Worm (Caenorhabditis elegans) whole organism, mixed stage, embryonic: ENCODE results near the gene scl-18.

ENCODE experiments used
- ceh-39 ChIP-seq: fragments of 150-350 bp; optimal IDR thresholded peaks from 2 replicates; lab custom pipeline; 2014; ENCODE audit warnings: missing biosample characterization, missing genetic modification characterization
- ceh-43 ChIP-seq: fragments of 200-800 bp; sonication (Bioruptor generic); optimal IDR thresholded peaks from 2 replicates; lab custom pipeline; 2018; ENCODE audit warnings: mild to moderate bottlenecking, missing genetic modification characterization, moderate library complexity, missing compliant biosample characterization
- ceh-83 ChIP-seq: fragments of 200-800 bp; sonication (Bioruptor generic); optimal IDR thresholded peaks from 2 replicates; lab custom pipeline; 2018; ENCODE audit warnings: mild to moderate bottlenecking, missing genetic modification characterization, missing compliant biosample characterization
- elt-1 ChIP-seq: sonication (generic microtip); optimal IDR thresholded peaks from 2 replicates; lab custom pipeline; 2017; ENCODE audit warnings: missing genetic modification characterization, mild to moderate bottlenecking, missing compliant biosample characterization, antibody characterized with exemption, moderate library complexity, borderline replicate concordance; ENCODE audit not compliant: insufficient read depth
- elt-3 ChIP-seq: fragments of 150-350 bp; optimal IDR thresholded peaks from 2 replicates; lab custom pipeline; 2014; ENCODE audit warnings: missing biosample characterization, missing genetic modification characterization
- flh-1 ChIP-seq: fragments of 200-800 bp; sonication (Bioruptor generic); optimal IDR thresholded peaks from 2 replicates; lab custom pipeline; 2018; ENCODE audit warnings: mild to moderate bottlenecking, missing genetic modification characterization, moderate library complexity, missing compliant biosample characterization
- ham-2 ChIP-seq: fragments of 200-800 bp; sonication (Bioruptor generic); optimal IDR thresholded peaks from 2 replicates; lab custom pipeline; 2018; ENCODE audit warnings: mild to moderate bottlenecking, missing genetic modification characterization, missing compliant biosample characterization
- hlh-1 ChIP-seq: fragments of 150-350 bp; optimal IDR thresholded peaks from 2 replicates; lab custom pipeline; 2014; ENCODE audit warnings: missing biosample characterization, missing genetic modification reagents, missing genetic modification characterization
- lsy-2 ChIP-seq: fragments of 150-350 bp; optimal IDR thresholded peaks from 2 replicates; lab custom pipeline; 2014; ENCODE audit warnings: missing biosample characterization, missing genetic modification characterization
- mab-5 ChIP-seq: fragments of 150-350 bp; optimal IDR thresholded peaks from 2 replicates; lab custom pipeline; 2014; ENCODE audit warnings: missing biosample characterization, missing genetic modification characterization
- nhr-12 ChIP-seq: fragments of 150-350 bp; optimal IDR thresholded peaks from 2 replicates; lab custom pipeline; 2014; ENCODE audit warnings: missing biosample characterization, missing genetic modification characterization
- nhr-2 ChIP-seq: fragments of 150-350 bp; optimal IDR thresholded peaks from 2 replicates; lab custom pipeline; 2014; ENCODE audit warnings: missing biosample characterization, missing genetic modification characterization
- nhr-237 ChIP-seq: fragments of 150-350 bp; optimal IDR thresholded peaks from 2 replicates; lab custom pipeline; 2014; ENCODE audit warnings: missing biosample characterization, missing genetic modification characterization
- nhr-28 ChIP-seq: fragments of 150-350 bp; optimal IDR thresholded peaks from 2 replicates; lab custom pipeline; 2014; ENCODE audit warnings: missing biosample characterization, missing genetic modification characterization
- nhr-76 ChIP-seq: sonication (generic microtip); optimal IDR thresholded peaks from 2 replicates; lab custom pipeline; 2017; ENCODE audit warnings: missing biosample characterization, missing genetic modification characterization
- pha-4 ChIP-seq: fragments of 150-350 bp; optimal IDR thresholded peaks from 2 replicates; lab custom pipeline; 2018; ENCODE audit warnings: missing biosample characterization, missing genetic modification reagents, missing genetic modification characterization
- sem-2 ChIP-seq: fragments of 200-800 bp; sonication (Bioruptor generic); optimal IDR thresholded peaks from 2 replicates; lab custom pipeline; 2018; ENCODE audit warnings: mild to moderate bottlenecking, missing genetic modification characterization, missing compliant biosample characterization
- sptf-1 ChIP-seq: sonication (generic microtip); optimal IDR thresholded peaks from 2 replicates; lab custom pipeline; 2017; ENCODE audit warnings: mild to moderate bottlenecking, missing genetic modification characterization, moderate library complexity, missing compliant biosample characterization
- unc-120 ChIP-seq: sonication (generic microtip); optimal IDR thresholded peaks from 2 replicates; lab custom pipeline; 2017; ENCODE audit warnings: missing genetic modification characterization, missing compliant biosample characterization; ENCODE audit not compliant: poor library complexity, severe bottlenecking
- unc-39 ChIP-seq: fragments of 150-350 bp; optimal IDR thresholded peaks from 2 replicates; lab custom pipeline; 2014; ENCODE audit warnings: missing biosample characterization, missing genetic modification characterization
- unc-62 ChIP-seq: fragments of 150-350 bp; optimal IDR thresholded peaks from 2 replicates; lab custom pipeline; 2014; ENCODE audit warnings: missing biosample characterization, missing genetic modification reagents, missing genetic modification characterization

Gene scl-18

ce11 chrIV:11713289-11713688 lies 40.9 kb downstream of the scl-18 start:
- TF ChIP-seq nhr-237 (tag; lab: Kevin White, UChicago) (no peak), nhr-28 (tag; lab: Kevin White, UChicago) (no peak), unc-120 (tag; lab: Kevin White, UChicago) (no peak), elt-3 (tag; lab: Kevin White, UChicago) (no peak), hlh-1 (tag; lab: Kevin White, UChicago) (peak; percentile 42)

DNA sequence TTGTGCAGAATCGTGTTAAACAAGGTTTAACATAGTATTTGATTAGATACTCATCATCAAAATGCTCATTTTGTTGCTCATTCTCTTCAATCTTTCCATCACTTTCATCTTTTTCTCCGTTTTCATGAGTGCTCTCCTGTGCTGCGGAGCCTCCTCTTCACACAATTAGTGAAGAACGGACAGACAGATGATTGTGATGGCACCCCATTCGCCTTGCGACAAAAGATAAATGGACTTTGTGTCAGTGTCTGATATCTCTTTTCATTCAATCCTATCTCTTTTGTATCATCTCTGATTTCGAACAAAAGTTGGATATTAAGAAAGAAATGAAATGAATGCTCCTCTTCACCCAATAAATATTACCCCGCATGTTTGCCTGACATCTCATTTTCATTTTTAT lies 43.9 kb downstream of the scl-18 start:
- TF ChIP-seq unc-120 (tag; lab: Kevin White, UChicago) (peak; percentile 75), ceh-83 (GFP tag; lab: Kevin White, UChicago) (no peak), nhr-2 (tag; lab: Kevin White, UChicago) (no peak), nhr-28 (tag; lab: Kevin White, UChicago) (no peak), hlh-1 (tag; lab: Kevin White, UChicago) (peak; percentile 16), unc-62 (GFP tag; lab: Kevin White, UChicago) (peak; percentile 92), pha-4 (tag; lab: Kevin White, UChicago) (peak; percentile 31)

DNA sequence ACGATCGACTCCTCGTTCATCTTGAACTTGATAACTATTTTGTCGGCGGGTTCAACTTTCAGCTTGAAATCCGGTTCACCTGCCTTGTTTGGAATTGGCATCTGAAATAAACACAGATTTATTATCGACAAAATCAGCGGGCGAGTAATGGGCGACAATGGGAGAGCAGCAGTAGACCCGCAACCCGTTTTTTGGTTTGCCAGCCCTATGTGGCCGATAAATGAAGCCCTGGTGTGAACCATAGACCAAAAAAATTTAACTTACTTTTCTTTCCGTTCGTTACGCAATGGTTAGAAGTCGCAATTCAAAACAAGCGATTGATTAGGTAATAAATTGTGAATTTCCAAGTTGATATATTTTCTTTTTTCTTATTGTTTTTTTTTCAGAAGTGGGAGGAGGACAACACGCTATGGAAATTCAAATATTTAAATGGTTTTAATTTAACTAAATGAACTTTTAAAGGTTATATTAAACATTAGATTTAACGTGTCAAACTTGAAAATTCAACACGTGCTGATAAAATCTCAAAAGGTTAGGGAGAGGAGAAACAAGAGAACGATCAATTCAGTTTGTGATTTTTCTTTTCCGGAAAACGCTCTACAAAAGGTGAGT lies 50.4 kb downstream of the scl-18 start, which contains the start of the genes T22B3.3 and alg-3:
T22B3.3 (minus strand) TSS at position 101 of the 612 bp plus-strand sequence.
alg-3 (plus strand) TSS at position 562 of the 612 bp plus-strand sequence.
- TF ChIP-seq ceh-43 (GFP tag; lab: Kevin White, UChicago), result no peak
- no peak for TF ChIP-seq lsy-2
- TF ChIP-seq nhr-12 (tag; lab: Kevin White, UChicago), result no peak
- no peak for TF ChIP-seq ceh-39 (tag; lab: Kevin White, UChicago)
- TF ChIP-seq pha-4 (tag; lab: Kevin White, UChicago), result no peak
- TF ChIP-seq unc-39 (tag; lab: Kevin White, UChicago), result no peak
- TF ChIP-seq sptf-1 (tag; lab: Kevin White, UChicago), result no peak
- no peak for TF ChIP-seq flh-1
- TF ChIP-seq elt-3 (tag; lab: Kevin White, UChicago), result no peak
- no peak for TF ChIP-seq nhr-2 (tag; lab: Kevin White, UChicago)
- no peak for TF ChIP-seq ham-2 (GFP tag; lab: Kevin White, UChicago)
- TF ChIP-seq elt-1 (tag; lab: Kevin White, UChicago), result no peak
- no peak for TF ChIP-seq hlh-1 (tag; lab: Kevin White, UChicago)
- TF ChIP-seq nhr-28 (tag; lab: Kevin White, UChicago), result no peak
- no peak for TF ChIP-seq mab-5 (tag; lab: Kevin White, UChicago)
- no peak for TF ChIP-seq unc-62 (GFP tag; lab: Kevin White, UChicago)
- no peak for TF ChIP-seq nhr-76
- no peak for TF ChIP-seq sem-2 (GFP tag; lab: Kevin White, UChicago)
